Fruit fly (Drosophila melanogaster) whole organism, embryonic: ENCODE results near the gene CG7916.

Source experiments
- CG10147 ChIP-seq: fragments of 200-800 bp; sonication (Bioruptor generic); optimal IDR thresholded peaks from 2 replicates; lab custom pipeline; 2019; ENCODE audit warnings: missing biosample characterization, mild to moderate bottlenecking, missing genetic modification characterization, moderate library complexity
- CG10267 ChIP-seq: fragments of 200-800 bp; sonication (Bioruptor generic); optimal IDR thresholded peaks from 2 replicates; lab custom pipeline; 2018; ENCODE audit warnings: missing biosample characterization, mild to moderate bottlenecking, missing genetic modification characterization, moderate library complexity
- CG10321 ChIP-seq: fragments of 200-800 bp; sonication (Bioruptor generic); IDR thresholded peaks from 2 replicates; pipeline ENCODE4 v1.3.6; 2022; ENCODE audit warnings: missing biosample characterization, missing genetic modification characterization
- CG10366 ChIP-seq: fragments of 200-800 bp; sonication (Bioruptor generic); IDR thresholded peaks from 2 replicates; pipeline ENCODE4 v1.3.6; 2022; ENCODE audit warnings: missing biosample characterization, missing genetic modification characterization
- CG10462 ChIP-seq: fragments of 200-800 bp; sonication (Bioruptor generic); optimal IDR thresholded peaks from 2 replicates; lab custom pipeline; 2016; ENCODE audit warnings: missing biosample characterization, missing genetic modification characterization
- CG10565 ChIP-seq: fragments of 200-800 bp; sonication (Bioruptor generic); optimal IDR thresholded peaks from 3 replicates; lab custom pipeline; 2016; ENCODE audit warnings: missing biosample characterization, mild to moderate bottlenecking, missing genetic modification characterization
- CG11398 ChIP-seq: fragments of 200-800 bp; sonication (Bioruptor generic); optimal IDR thresholded peaks from 2 replicates; lab custom pipeline; 2016; ENCODE audit warnings: missing biosample characterization, missing genetic modification characterization
- CG12071 ChIP-seq: fragments of 200-800 bp; sonication (Bioruptor generic); optimal IDR thresholded peaks from 3 replicates; lab custom pipeline; 2018; ENCODE audit warnings: missing biosample characterization, mild to moderate bottlenecking, missing genetic modification characterization
- CG12219 ChIP-seq: fragments of 200-800 bp; sonication (Bioruptor generic); optimal IDR thresholded peaks from 3 replicates; lab custom pipeline; 2018; ENCODE audit warnings: missing biosample characterization, mild to moderate bottlenecking, missing genetic modification characterization
- CG1233 ChIP-seq: fragments of 200-800 bp; sonication (Bioruptor generic); optimal IDR thresholded peaks from 4 replicates; lab custom pipeline; 2018; ENCODE audit warnings: missing biosample characterization, mild to moderate bottlenecking, missing genetic modification characterization
- CG12391 ChIP-seq: fragments of 200-800 bp; sonication (Bioruptor generic); optimal IDR thresholded peaks from 3 replicates; lab custom pipeline; 2018; ENCODE audit warnings: missing biosample characterization, mild to moderate bottlenecking, missing genetic modification characterization, moderate library complexity
- CG12769 ChIP-seq: fragments of 200-800 bp; sonication (Bioruptor generic); optimal IDR thresholded peaks from 2 replicates; lab custom pipeline; 2019; ENCODE audit warnings: missing biosample characterization, mild to moderate bottlenecking, missing genetic modification characterization, moderate library complexity
- CG13296 ChIP-seq: fragments of 200-800 bp; sonication (Bioruptor generic); optimal IDR thresholded peaks from 3 replicates; lab custom pipeline; 2018; ENCODE audit warnings: missing biosample characterization, mild to moderate bottlenecking, missing genetic modification characterization
- CG31365 ChIP-seq: fragments of 200-800 bp; sonication (Bioruptor generic); optimal IDR thresholded peaks from 2 replicates; lab custom pipeline; 2018; ENCODE audit warnings: missing biosample characterization, mild to moderate bottlenecking, missing genetic modification characterization
- CG31388 ChIP-seq: fragments of 200-800 bp; sonication (Bioruptor generic); optimal IDR thresholded peaks from 2 replicates; lab custom pipeline; 2016; ENCODE audit warnings: missing biosample characterization, missing genetic modification characterization
- CG4707 ChIP-seq: fragments of 200-800 bp; sonication (Bioruptor generic); optimal IDR thresholded peaks from 2 replicates; lab custom pipeline; 2018; ENCODE audit warnings: missing biosample characterization, mild to moderate bottlenecking, missing genetic modification characterization, moderate library complexity
- CG4854 ChIP-seq: fragments of 200-800 bp; sonication (Bioruptor generic); optimal IDR thresholded peaks from 2 replicates; lab custom pipeline; 2016; ENCODE audit warnings: missing biosample characterization, missing genetic modification characterization, inconsistent platforms
- CG6683 ChIP-seq: fragments of 200-800 bp; sonication (Bioruptor generic); optimal IDR thresholded peaks from 2 replicates; lab custom pipeline; 2017; ENCODE audit warnings: missing biosample characterization, mild to moderate bottlenecking, missing genetic modification characterization, missing genetic modification reagents
- CrebB ChIP-seq: fragments of 200-800 bp; sonication (Bioruptor generic); optimal IDR thresholded peaks from 3 replicates; lab custom pipeline; 2018; ENCODE audit warnings: missing biosample characterization, mild to moderate bottlenecking, missing genetic modification characterization
- Dfd ChIP-seq, 2 experiments: fragments of >200 bp; optimal IDR thresholded peaks; 2 replicates each; lab custom pipeline; 2017; ENCODE audit warnings: missing biosample characterization in 2 of 2, missing genetic modification characterization in 2 of 2
- Dip2 ChIP-seq: fragments of 200-800 bp; sonication (Bioruptor generic); IDR thresholded peaks from 2 replicates; pipeline ENCODE4 v1.3.6; 2022; ENCODE audit warnings: missing biosample characterization, missing genetic modification characterization
- Doc3 ChIP-seq: fragments of 200-800 bp; sonication (Bioruptor generic); IDR thresholded peaks from 3 replicates; pipeline ENCODE4 v1.3.6; 2022; ENCODE audit warnings: missing biosample characterization, missing genetic modification characterization; ENCODE audit not compliant: partially characterized antibody
- Dp ChIP-seq: fragments of 200-800 bp; sonication (Bioruptor generic); optimal IDR thresholded peaks from 2 replicates; lab custom pipeline; 2018; ENCODE audit warnings: missing biosample characterization, mild to moderate bottlenecking, missing genetic modification characterization, moderate library complexity
- Dref ChIP-seq: fragments of 200-800 bp; sonication (Bioruptor generic); IDR thresholded peaks from 2 replicates; pipeline ENCODE4 v1.3.6; 2022; ENCODE audit warnings: missing biosample characterization, missing genetic modification characterization
- Fer3 ChIP-seq: fragments of 200-800 bp; sonication (Bioruptor generic); optimal IDR thresholded peaks from 2 replicates; lab custom pipeline; 2018; ENCODE audit warnings: missing biosample characterization, mild to moderate bottlenecking, missing genetic modification characterization, moderate library complexity
- Hr39 ChIP-seq: fragments of >200 bp; optimal IDR thresholded peaks from 2 replicates; lab custom pipeline; 2017
- NC2α ChIP-seq: fragments of 200-800 bp; sonication (Bioruptor generic); optimal IDR thresholded peaks from 2 replicates; lab custom pipeline; 2016; ENCODE audit warnings: missing biosample characterization, missing genetic modification characterization
- Nf-YC ChIP-seq: fragments of 200-800 bp; optimal IDR thresholded peaks from 3 replicates; lab custom pipeline; 2019; ENCODE audit warnings: missing biosample characterization, mild to moderate bottlenecking, missing genetic modification characterization, moderate library complexity
- Optix ChIP-seq: fragments of 200-800 bp; sonication (Bioruptor generic); IDR thresholded peaks from 3 replicates; pipeline ENCODE4 v1.3.6; 2022; ENCODE audit warnings: missing biosample characterization, missing genetic modification characterization
- Ptx1 ChIP-seq: fragments of 200-800 bp; sonication (Bioruptor generic); IDR thresholded peaks from 2 replicates; pipeline ENCODE4 v1.3.6; 2022; ENCODE audit warnings: missing biosample characterization, missing genetic modification characterization
- Rfx ChIP-seq: fragments of 200-800 bp; sonication (Bioruptor generic); IDR thresholded peaks from 2 replicates; pipeline ENCODE4 v1.3.6; 2022; ENCODE audit warnings: missing biosample characterization, missing genetic modification characterization
- ash1 ChIP-seq: fragments of 200-800 bp; sonication (Bioruptor generic); optimal IDR thresholded peaks from 2 replicates; lab custom pipeline; 2018; ENCODE audit warnings: missing biosample characterization, mild to moderate bottlenecking, missing genetic modification characterization
- bcd ChIP-seq: fragments of 200-800 bp; sonication (Bioruptor generic); optimal IDR thresholded peaks from 2 replicates; lab custom pipeline; 2017; ENCODE audit warnings: missing biosample characterization, mild to moderate bottlenecking, missing genetic modification characterization
- crc ChIP-seq: fragments of 200-800 bp; sonication (Bioruptor generic); optimal IDR thresholded peaks from 2 replicates; lab custom pipeline; 2016; ENCODE audit warnings: missing biosample characterization, missing genetic modification characterization
- gcm ChIP-seq: fragments of 200-800 bp; sonication (Bioruptor generic); optimal IDR thresholded peaks from 2 replicates; lab custom pipeline; 2019; ENCODE audit warnings: missing biosample characterization, mild to moderate bottlenecking, missing genetic modification characterization, moderate library complexity
- gcm2 ChIP-seq: fragments of 200-800 bp; sonication (Bioruptor generic); optimal IDR thresholded peaks from 2 replicates; lab custom pipeline; 2016; ENCODE audit warnings: missing biosample characterization, missing genetic modification characterization
- gsb-n ChIP-seq: fragments of 200-800 bp; sonication (Bioruptor generic); optimal IDR thresholded peaks from 3 replicates; lab custom pipeline; 2018; ENCODE audit warnings: missing biosample characterization, mild to moderate bottlenecking, missing genetic modification characterization
- kah ChIP-seq: fragments of 200-800 bp; sonication (Bioruptor generic); optimal IDR thresholded peaks from 2 replicates; lab custom pipeline; 2018; ENCODE audit warnings: missing biosample characterization, mild to moderate bottlenecking, missing genetic modification characterization
- lbe ChIP-seq: fragments of 200-800 bp; sonication (Bioruptor generic); optimal IDR thresholded peaks from 2 replicates; lab custom pipeline; 2016; ENCODE audit warnings: missing biosample characterization, mild to moderate bottlenecking, missing genetic modification characterization
- nerfin-1 ChIP-seq: fragments of 200-800 bp; sonication (Bioruptor generic); optimal IDR thresholded peaks from 3 replicates; lab custom pipeline; 2019; ENCODE audit warnings: missing biosample characterization, mild to moderate bottlenecking, missing genetic modification characterization, moderate library complexity
- nom ChIP-seq: fragments of 200-800 bp; sonication (Bioruptor generic); optimal IDR thresholded peaks from 2 replicates; lab custom pipeline; 2017; ENCODE audit warnings: missing biosample characterization, missing genetic modification characterization, mild to moderate bottlenecking, moderate library complexity, missing genetic modification reagents
- p53 ChIP-seq: fragments of 200-800 bp; sonication (Bioruptor generic); optimal IDR thresholded peaks from 2 replicates; lab custom pipeline; 2016; ENCODE audit warnings: missing biosample characterization, missing genetic modification characterization
- psq ChIP-seq: fragments of 200-800 bp; sonication (Bioruptor generic); optimal IDR thresholded peaks from 2 replicates; lab custom pipeline; 2017; ENCODE audit warnings: missing biosample characterization, missing genetic modification characterization
- ranshi ChIP-seq: fragments of 200-800 bp; sonication (Bioruptor generic); IDR thresholded peaks from 2 replicates; pipeline ENCODE4 v1.3.6; 2022; ENCODE audit warnings: missing biosample characterization, missing genetic modification characterization
- sima ChIP-seq: fragments of 200-800 bp; sonication (Bioruptor generic); optimal IDR thresholded peaks from 2 replicates; lab custom pipeline; 2016; ENCODE audit warnings: missing biosample characterization, missing genetic modification characterization
- slp2 ChIP-seq: fragments of 200-800 bp; sonication (Bioruptor generic); optimal IDR thresholded peaks from 2 replicates; lab custom pipeline; 2016; ENCODE audit warnings: missing biosample characterization, missing genetic modification characterization
- sna ChIP-seq: fragments of 200-800 bp; sonication (Bioruptor generic); IDR thresholded peaks from 2 replicates; pipeline ENCODE4 v1.3.6; 2022; ENCODE audit warnings: missing biosample characterization, missing genetic modification characterization; ENCODE audit not compliant: partially characterized antibody
- so ChIP-seq: fragments of 200-800 bp; sonication (Bioruptor generic); IDR thresholded peaks from 3 replicates; pipeline ENCODE4 v1.3.6; 2022; ENCODE audit warnings: missing biosample characterization, missing genetic modification characterization
- trh ChIP-seq: fragments of 200-800 bp; sonication (Bioruptor generic); optimal IDR thresholded peaks from 2 replicates; lab custom pipeline; 2016; ENCODE audit warnings: missing biosample characterization, missing genetic modification characterization

Gene CG7916

dm6 chr2L:13835002-13835910 is 11.3 kb upstream of the CG7916 start, which contains the start of the genes mRpS23 and CenG1A (continued):
- TF ChIP-seq gsb-n (tag; lab: Kevin White, UChicago) (peak; percentile 100), ranshi (GFP tag; lab: Robert Waterston, UW) (peak; percentile 100), Dip2 (peak; percentile 85), Ptx1 (GFP tag; lab: Robert Waterston, UW) (peak; percentile 100), CG10462 (peak; percentile 99), CG12391 (peak; percentile 100), CrebB (tag; lab: Kevin White, UChicago) (peak; percentile 100), Fer3 (tag; lab: Kevin White, UChicago) (peak; percentile 100), slp2 (peak; percentile 100), CG13296 (GFP tag; lab: Kevin White, UChicago) (peak; percentile 100), CG12769 (tag; lab: Kevin White, UChicago) (peak; percentile 100), CG11398 (GFP tag; lab: Kevin White, UChicago) (peak; percentile 99), gcm2 (GFP tag; lab: Kevin White, UChicago) (peak; percentile 99), Dp (GFP tag; lab: Kevin White, UChicago) (peak; percentile 60), CG10267 (tag; lab: Kevin White, UChicago) (peak; percentile 99), CG10321 (GFP tag; lab: Robert Waterston, UW) (peak; percentile 92), CG1233 (peak; percentile 100), Rfx (GFP tag; lab: Robert Waterston, UW) (peak; percentile 100), Dfd (GFP tag; optimal IDR thresholded peaks at IDR 0.05; lab: Kevin White, UChicago) (no peak), CG4854 (GFP tag; lab: Kevin White, UChicago) (peak; percentile 100), CG10147 (GFP tag; lab: Kevin White, UChicago) (peak; percentile 99), trh (GFP tag; lab: Kevin White, UChicago) (peak; percentile 99), gcm (GFP tag; lab: Kevin White, UChicago) (peak; percentile 100), lbe (GFP tag; lab: Kevin White, UChicago) (peak; percentile 99), so (peak; percentile 100), CG6683 (GFP tag; lab: Kevin White, UChicago) (peak; percentile 98), CG10565 (peak; percentile 99), psq (GFP tag; lab: Kevin White, UChicago) (peak; percentile 96), bcd (GFP tag; lab: Kevin White, UChicago) (peak; percentile 100), kah (GFP tag; lab: Kevin White, UChicago) (peak; percentile 99), NC2α (GFP tag; lab: Kevin White, UChicago) (peak; percentile 99), sna (GFP tag; lab: Robert Waterston, UW) (peak; percentile 85), CG4707 (peak; percentile 99), ash1 (GFP tag; lab: Kevin White, UChicago) (peak; percentile 99), sima (GFP tag; lab: Kevin White, UChicago) (peak; percentile 98), p53 (GFP tag; lab: Kevin White, UChicago) (peak; percentile 99), CG31365 (tag; lab: Kevin White, UChicago) (peak; percentile 97), Dref (GFP tag; lab: Robert Waterston, UW) (peak; percentile 70), CG12219 (GFP tag; lab: Kevin White, UChicago) (peak; percentile 100), CG31388 (GFP tag; lab: Kevin White, UChicago) (peak; percentile 99), Hr39 (lab: Kevin White, UChicago) (no peak), Nf-YC (peak; percentile 94), Optix (peak; percentile 100), crc (GFP tag; lab: Kevin White, UChicago) (peak; percentile 100), nerfin-1 (peak; percentile 100), CG12071 (GFP tag; lab: Kevin White, UChicago) (peak; percentile 100), CG10366 (GFP tag; lab: Robert Waterston, UW) (peak; percentile 100), Doc3 (GFP tag; lab: Robert Waterston, UW) (peak; percentile 84), nom (peak; percentile 99)
